Worm (Caenorhabditis elegans): ENCODE measurements around the gene K11D12.14.

Gene K11D12.14

ce11 chrV:5035058-5035457 is 14.4 kb upstream of the K11D12.14 start, which contains the start of gene K11D12.6:
K11D12.6 (minus strand) TSS chrV:5035158.
- TF ChIP-seq ceh-27 (GFP tag; optimal IDR thresholded peaks at IDR 0.05) = no peak
- TF ChIP-seq F52B5.7 (tag; optimal IDR thresholded peaks at IDR 0.05) = no peak
- TF ChIP-seq hrde-1 (tag; optimal IDR thresholded peaks at IDR 0.05; ENCODE audit: borderline replicate concordance) = no peak
- TF ChIP-seq B0261.1 (tag; optimal IDR thresholded peaks at IDR 0.05) = no peak
- no peak for TF ChIP-seq egl-18 (GFP tag; IDR thresholded peaks at IDR 0.05)
- TF ChIP-seq mcd-1 (GFP tag; IDR thresholded peaks at IDR 0.05) = no peak
- TF ChIP-seq Y79H2A.3 (GFP tag; conservative IDR thresholded peaks at IDR 0.05) = no peak
- no peak for TF ChIP-seq lin-54 (GFP tag; optimal IDR thresholded peaks at IDR 0.05)
- TF ChIP-seq B0019.2 (GFP tag; conservative IDR thresholded peaks at IDR 0.05) = no peak
- no peak for TF ChIP-seq rcor-1 (GFP tag; IDR thresholded peaks at IDR 0.05)
- TF ChIP-seq nhr-90 (tag; optimal IDR thresholded peaks at IDR 0.05) = no peak
- TF ChIP-seq attf-5 (GFP tag; optimal IDR thresholded peaks at IDR 0.05) = no peak
- no peak for TF ChIP-seq Y95B8A.8 (GFP tag; IDR thresholded peaks at IDR 0.05)
- TF ChIP-seq chd-7 (tag; optimal IDR thresholded peaks at IDR 0.05) = no peak
- TF ChIP-seq egl-44 (GFP tag; IDR thresholded peaks at IDR 0.05) = no peak
- TF ChIP-seq mel-28 (tag; optimal IDR thresholded peaks at IDR 0.05; ENCODE audit: borderline replicate concordance) = no peak
- TF ChIP-seq attf-3 (GFP tag; conservative IDR thresholded peaks at IDR 0.05) = no peak
- no peak for TF ChIP-seq ama-1 (optimal IDR thresholded peaks at IDR 0.05)
- no peak for TF ChIP-seq ama-1 (GFP tag; optimal IDR thresholded peaks at IDR 0.05)

ce11 chrV:5036364-5036763 is 13.1 kb upstream of the K11D12.14 start, which contains the start of gene K11D12.7:
K11D12.7 (minus strand) TSS chrV:5036464.
- TF ChIP-seq nhr-179 (tag; optimal IDR thresholded peaks at IDR 0.05) (no peak), attf-5 (GFP tag; optimal IDR thresholded peaks at IDR 0.05) (no peak), tbp1 (GFP tag; optimal IDR thresholded peaks at IDR 0.05) (no peak), cebp-2 (GFP tag; IDR thresholded peaks at IDR 0.05) (no peak)

ce11 chrV:5038449-5038848 is 11.0 kb upstream of the K11D12.14 start:
- TF ChIP-seq Y56A3A.18 (GFP tag; IDR thresholded peaks at IDR 0.05) (no peak), sdz-38 (tag; optimal IDR thresholded peaks at IDR 0.05) (no peak), zim-3 (tag; optimal IDR thresholded peaks at IDR 0.05) (no peak), nhr-179 (tag; optimal IDR thresholded peaks at IDR 0.05) (no peak), snpc-3.4 (tag; optimal IDR thresholded peaks at IDR 0.05) (no peak), ceh-27 (GFP tag; optimal IDR thresholded peaks at IDR 0.05) (no peak), egl-18 (GFP tag; IDR thresholded peaks at IDR 0.05) (no peak)

- no peak for TF ChIP-seq let-607 (tag; optimal IDR thresholded peaks at IDR 0.05)
- no peak for TF ChIP-seq ztf-22 (GFP tag; optimal IDR thresholded peaks at IDR 0.05)
- no peak for TF ChIP-seq egl-44 (GFP tag; IDR thresholded peaks at IDR 0.05)
- TF ChIP-seq ztf-25 (GFP tag; IDR thresholded peaks at IDR 0.05) = no peak
- TF ChIP-seq hmg-1.2 (GFP tag; IDR thresholded peaks at IDR 0.05) = no peak
- no peak for TF ChIP-seq B0261.1 (tag; optimal IDR thresholded peaks at IDR 0.05)
- no peak for TF ChIP-seq Y79H2A.3 (GFP tag; conservative IDR thresholded peaks at IDR 0.05)
- TF ChIP-seq F23B12.7 (tag; optimal IDR thresholded peaks at IDR 0.05; ENCODE audit: insufficient read depth) = no peak
- no peak for TF ChIP-seq rpc-1 (optimal IDR thresholded peaks at IDR 0.05)
- TF ChIP-seq rpc-1 (tag; optimal IDR thresholded peaks at IDR 0.05) = no peak
- TF ChIP-seq nhr-120 (GFP tag; IDR thresholded peaks at IDR 0.05) = no peak
- no peak for TF ChIP-seq pbrm-1 (GFP tag; IDR thresholded peaks at IDR 0.05)
- TF ChIP-seq mes-4 (tag; optimal IDR thresholded peaks at IDR 0.05) = no peak
- no peak for TF ChIP-seq lin-26 (GFP tag; IDR thresholded peaks at IDR 0.05)
- no peak for TF ChIP-seq Y53F4B.3 (GFP tag; IDR thresholded peaks at IDR 0.05)
- no peak for TF ChIP-seq ztf-26 (tag; optimal IDR thresholded peaks at IDR 0.05)
- no peak for TF ChIP-seq akir-1 (GFP tag; optimal IDR thresholded peaks at IDR 0.05)
- no peak for TF ChIP-seq bed-1 (GFP tag; IDR thresholded peaks at IDR 0.05)
- no peak for TF ChIP-seq B0019.2 (GFP tag; conservative IDR thresholded peaks at IDR 0.05)
- no peak for TF ChIP-seq madf-8 (GFP tag; conservative IDR thresholded peaks at IDR 0.05)
- TF ChIP-seq lin-54 (GFP tag; optimal IDR thresholded peaks at IDR 0.05) = no peak
Observed at ce11 chrV:5039559-5039958, 9.9 kb upstream of the K11D12.14 start, which contains the start of gene K11D12.11. K11D12.11 (minus strand) TSS chrV:5039600.
